Fruit fly (Drosophila melanogaster): ENCODE data around the gene JMJD6.

- no peak for TF ChIP-seq psq (optimal IDR thresholded peaks at IDR 0.05)
- no peak for TF ChIP-seq Myc (optimal IDR thresholded peaks at IDR 0.05)
- TF ChIP-seq Sin3A (optimal IDR thresholded peaks at IDR 0.05): no peak
- no peak for TF ChIP-seq ttk (optimal IDR thresholded peaks at IDR 0.05)
These were observed 33.4 kb downstream of the JMJD6 start, which contains the start of gene CG7080 for dm6 chr3R:22328665-22329350.

Measured in Kc167 (cell line).